Worm (Caenorhabditis elegans) whole organism, young adult: ENCODE measurements around the gene Y38H6C.4.

Experiments
- B0035.1 ChIP-seq: sonication (generic microtip); optimal IDR thresholded peaks from 2 replicates; lab custom pipeline; 2016; ENCODE audit warnings: missing genetic modification characterization, mild to moderate bottlenecking, missing compliant biosample characterization, missing genotype, missing genetic modification reagents
- C06A6.2 ChIP-seq: fragments of 200-800 bp; sonication (Bioruptor generic); conservative IDR thresholded peaks from 2 replicates; pipeline ENCODE4 v1.3.6; 2022; ENCODE audit warnings: missing genetic modification characterization, missing compliant biosample characterization
- C17E4.6 ChIP-seq: fragments of 200-800 bp; sonication (Bioruptor generic); IDR thresholded peaks from 2 replicates; pipeline ENCODE4 v1.3.6; 2022; ENCODE audit warnings: missing genetic modification reagents, missing genetic modification characterization, missing compliant biosample characterization
- F22D6.2 ChIP-seq: sonication (generic microtip); optimal IDR thresholded peaks from 2 replicates; lab custom pipeline; 2016; ENCODE audit warnings: mild to moderate bottlenecking, missing genetic modification characterization, missing compliant biosample characterization
- F23B12.7 ChIP-seq: sonication (generic microtip); optimal IDR thresholded peaks from 2 replicates; lab custom pipeline; 2017; ENCODE audit warnings: missing genetic modification characterization, mild to moderate bottlenecking, missing compliant biosample characterization, antibody characterized with exemption, moderate library complexity; ENCODE audit not compliant: insufficient read depth
- F57C9.4 ChIP-seq: sonication (generic microtip); optimal IDR thresholded peaks from 2 replicates; lab custom pipeline; 2017; ENCODE audit warnings: mild to moderate bottlenecking, missing genetic modification characterization, missing compliant biosample characterization
- K12H6.12 ChIP-seq: fragments of 200-800 bp; sonication (Bioruptor generic); optimal IDR thresholded peaks from 2 replicates; lab custom pipeline; 2018; ENCODE audit warnings: mild to moderate bottlenecking, missing genetic modification characterization, missing compliant biosample characterization
- T07F8.4 ChIP-seq: sonication (generic microtip); optimal IDR thresholded peaks from 2 replicates; lab custom pipeline; 2016; ENCODE audit warnings: mild to moderate bottlenecking, missing genetic modification characterization, moderate library complexity, missing compliant biosample characterization
- Y53G8AR.9 ChIP-seq: fragments of 200-800 bp; sonication (Bioruptor generic); conservative IDR thresholded peaks from 2 replicates; pipeline ENCODE4 v1.3.6; 2022; ENCODE audit warnings: missing genetic modification reagents, missing genetic modification characterization, missing compliant biosample characterization
- Y95B8A.8 ChIP-seq: fragments of 200-800 bp; sonication (Bioruptor generic); IDR thresholded peaks from 2 replicates; pipeline ENCODE4 v1.3.6; 2022; ENCODE audit warnings: missing genetic modification reagents, missing genetic modification characterization, missing compliant biosample characterization
- ZK185.1 ChIP-seq: sonication (generic microtip); optimal IDR thresholded peaks from 2 replicates; lab custom pipeline; 2016; ENCODE audit warnings: mild to moderate bottlenecking, missing genetic modification characterization, missing compliant biosample characterization; ENCODE audit not compliant: poor library complexity, severe bottlenecking
- ama-1 ChIP-seq, 3 experiments: fragments of 150-350 bp in 1 of 3; sonication (generic microtip) in 2 of 3; optimal IDR thresholded peaks; 2 replicates each; lab custom pipeline; 2014 to 2018; ENCODE audit warnings: missing biosample characterization in 2 of 3, missing genetic modification characterization in 2 of 3, missing genetic modification reagents in 2 of 3
- aptf-2 ChIP-seq: fragments of 200-800 bp; sonication (Bioruptor generic); conservative IDR thresholded peaks from 2 replicates; pipeline ENCODE4 v1.3.6; 2022; ENCODE audit warnings: missing genetic modification reagents, missing genetic modification characterization, missing compliant biosample characterization
- atf-7 ChIP-seq: sonication (generic microtip); optimal IDR thresholded peaks from 2 replicates; lab custom pipeline; 2017; ENCODE audit warnings: mild to moderate bottlenecking, missing genetic modification characterization, missing compliant biosample characterization
- athp-1 ChIP-seq: sonication (generic microtip); optimal IDR thresholded peaks from 2 replicates; lab custom pipeline; 2017; ENCODE audit warnings: mild to moderate bottlenecking, missing genetic modification characterization, missing compliant biosample characterization
- attf-5 ChIP-seq: fragments of 200-800 bp; sonication (Bioruptor generic); optimal IDR thresholded peaks from 2 replicates; lab custom pipeline; 2018; ENCODE audit warnings: mild to moderate bottlenecking, missing genetic modification characterization, missing compliant biosample characterization
- bed-1 ChIP-seq: fragments of 200-800 bp; sonication (Bioruptor generic); IDR thresholded peaks from 2 replicates; pipeline ENCODE4 v1.3.6; 2022; ENCODE audit warnings: missing genetic modification reagents, missing genetic modification characterization, missing compliant biosample characterization
- ceh-100 ChIP-seq: fragments of 200-800 bp; sonication (Bioruptor generic); IDR thresholded peaks from 2 replicates; pipeline ENCODE4 v1.3.6; 2022; ENCODE audit warnings: missing genetic modification reagents, missing genetic modification characterization, missing compliant biosample characterization
- ceh-27 ChIP-seq: fragments of 200-800 bp; sonication (Bioruptor generic); optimal IDR thresholded peaks from 2 replicates; lab custom pipeline; 2018; ENCODE audit warnings: mild to moderate bottlenecking, missing genetic modification characterization, moderate library complexity, missing compliant biosample characterization
- chd-7 ChIP-seq: sonication (generic microtip); optimal IDR thresholded peaks from 2 replicates; lab custom pipeline; 2016; ENCODE audit warnings: mild to moderate bottlenecking, missing genetic modification characterization, moderate library complexity, missing compliant biosample characterization
- dpff-1 ChIP-seq: sonication (generic microtip); optimal IDR thresholded peaks from 2 replicates; lab custom pipeline; 2017; ENCODE audit warnings: mild to moderate bottlenecking, missing genetic modification characterization, missing compliant biosample characterization
- egl-18 ChIP-seq: fragments of 200-800 bp; sonication (Bioruptor generic); IDR thresholded peaks from 2 replicates; pipeline ENCODE4 v1.3.6; 2022; ENCODE audit warnings: missing genetic modification reagents, missing genetic modification characterization, missing compliant biosample characterization
- egl-44 ChIP-seq: fragments of 200-800 bp; sonication (Bioruptor generic); IDR thresholded peaks from 2 replicates; pipeline ENCODE4 v1.3.6; 2022; ENCODE audit warnings: missing genetic modification reagents, missing genetic modification characterization, missing compliant biosample characterization
- gei-17 ChIP-seq: fragments of 200-800 bp; sonication (Bioruptor generic); optimal IDR thresholded peaks from 2 replicates; lab custom pipeline; 2018; ENCODE audit warnings: mild to moderate bottlenecking, missing genetic modification characterization, missing compliant biosample characterization
- hmg-1.2 ChIP-seq: fragments of 200-800 bp; sonication (Bioruptor generic); IDR thresholded peaks from 2 replicates; pipeline ENCODE4 v1.3.6; 2022; ENCODE audit warnings: missing genetic modification reagents, missing genetic modification characterization, missing compliant biosample characterization
- lag-1 ChIP-seq: fragments of 200-800 bp; sonication (Bioruptor generic); IDR thresholded peaks from 2 replicates; pipeline ENCODE4 v1.3.6; 2022; ENCODE audit warnings: missing genetic modification reagents, missing genetic modification characterization, missing compliant biosample characterization
- let-526 ChIP-seq: fragments of 200-800 bp; sonication (Bioruptor generic); IDR thresholded peaks from 2 replicates; pipeline ENCODE4 v1.3.6; 2022; ENCODE audit warnings: missing genetic modification reagents, missing genetic modification characterization, missing compliant biosample characterization
- lsl-1 ChIP-seq: fragments of 200-800 bp; sonication (Bioruptor generic); optimal IDR thresholded peaks from 2 replicates; lab custom pipeline; 2018; ENCODE audit warnings: mild to moderate bottlenecking, missing genetic modification characterization, moderate library complexity, missing compliant biosample characterization
- madf-10 ChIP-seq: sonication (generic microtip); optimal IDR thresholded peaks from 2 replicates; lab custom pipeline; 2016; ENCODE audit warnings: mild to moderate bottlenecking, missing genetic modification characterization, missing compliant biosample characterization
- nfya-1 ChIP-seq: sonication (generic microtip); optimal IDR thresholded peaks from 2 replicates; lab custom pipeline; 2017; ENCODE audit warnings: antibody characterized with exemption, missing compliant biosample characterization, missing genetic modification characterization, borderline replicate concordance; ENCODE audit not compliant: insufficient read depth
- nfyb-1 ChIP-seq: fragments of 200-800 bp; sonication (Bioruptor generic); IDR thresholded peaks from 2 replicates; pipeline ENCODE4 v1.3.6; 2022; ENCODE audit warnings: missing genetic modification reagents, missing genetic modification characterization, missing compliant biosample characterization
- nhr-120 ChIP-seq: fragments of 200-800 bp; sonication (Bioruptor generic); IDR thresholded peaks from 2 replicates; pipeline ENCODE4 v1.3.6; 2022; ENCODE audit warnings: missing genetic modification characterization, missing compliant biosample characterization
- nhr-179 ChIP-seq: sonication (generic microtip); optimal IDR thresholded peaks from 2 replicates; lab custom pipeline; 2016; ENCODE audit warnings: mild to moderate bottlenecking, missing genetic modification characterization, missing compliant biosample characterization
- nhr-27 ChIP-seq: fragments of 200-800 bp; sonication (Bioruptor generic); optimal IDR thresholded peaks from 2 replicates; lab custom pipeline; 2018; ENCODE audit warnings: mild to moderate bottlenecking, missing genetic modification characterization, moderate library complexity, missing compliant biosample characterization
- nhr-80 ChIP-seq: sonication (generic microtip); optimal IDR thresholded peaks from 2 replicates; lab custom pipeline; 2016; ENCODE audit warnings: missing genetic modification characterization, missing compliant biosample characterization
- pbrm-1 ChIP-seq: fragments of 200-800 bp; sonication (Bioruptor generic); IDR thresholded peaks from 2 replicates; pipeline ENCODE4 v1.3.6; 2022; ENCODE audit warnings: missing genetic modification reagents, missing genetic modification characterization, missing compliant biosample characterization
- rcor-1 ChIP-seq: fragments of 200-800 bp; sonication (Bioruptor generic); IDR thresholded peaks from 2 replicates; pipeline ENCODE4 v1.3.6; 2022; ENCODE audit warnings: missing genetic modification reagents, missing genetic modification characterization, missing compliant biosample characterization
- rec-8 ChIP-seq, 2 experiments: sonication (generic microtip); optimal IDR thresholded peaks; 2 replicates each; lab custom pipeline; 2016; ENCODE audit warnings: mild to moderate bottlenecking in 2 of 2, missing genetic modification characterization in 2 of 2, missing genetic modification reagents in 2 of 2, missing genotype in 2 of 2, missing biosample characterization in 1 of 2, missing compliant biosample characterization in 1 of 2, moderate library complexity in 1 of 2
- snpc-4 ChIP-seq, 5 experiments: fragments of 150-350 bp in 1 of 5; sonication (generic microtip) in 4 of 5; optimal IDR thresholded peaks; 2 replicates each; lab custom pipeline; 2014 to 2018; ENCODE audit warnings: missing genetic modification characterization in 5 of 5, missing biosample characterization in 3 of 5, antibody characterized with exemption in 2 of 5, mild to moderate bottlenecking in 2 of 5, missing compliant biosample characterization in 2 of 5, missing genotype in 2 of 5, moderate library complexity in 2 of 5, missing genetic modification reagents in 1 of 5
- sptf-2 ChIP-seq: fragments of 200-800 bp; sonication (Bioruptor generic); optimal IDR thresholded peaks from 2 replicates; lab custom pipeline; 2018; ENCODE audit warnings: mild to moderate bottlenecking, missing genetic modification characterization, missing compliant biosample characterization
- tbp1 ChIP-seq: fragments of 200-800 bp; sonication (Bioruptor generic); optimal IDR thresholded peaks from 2 replicates; lab custom pipeline; 2018; ENCODE audit warnings: mild to moderate bottlenecking, missing genetic modification characterization, missing compliant biosample characterization
- ztf-28 ChIP-seq: fragments of 200-800 bp; sonication (Bioruptor generic); IDR thresholded peaks from 2 replicates; pipeline ENCODE4 v1.3.6; 2022; ENCODE audit warnings: missing genetic modification reagents, missing genetic modification characterization, missing compliant biosample characterization

The Y38H6C.4 gene

ce11 chrV:20544610-20545009 is 39.7 kb upstream of the Y38H6C.4 start:
- TF ChIP-seq nhr-27 (no peak), chd-7 (no peak), hmg-1.2 (GFP tag; lab: Robert Waterston, UW) (peak; percentile 72)

ce11 chrV:20544092-20544491 is 39.2 kb upstream of the Y38H6C.4 start, which contains the start of gene slc-36.3:
Gene slc-36.3 (minus strand): TSS chrV:20544192.
- TF ChIP-seq B0035.1 (tag; lab: Kevin White, UChicago) (no peak), nhr-179 (no peak), ama-1 (optimal IDR thresholded peaks at IDR 0.05; lab: Kevin White, UChicago) (no peak), ama-1 (GFP tag; optimal IDR thresholded peaks at IDR 0.05; lab: Kevin White, UChicago) (no peak), ceh-27 (GFP tag; lab: Kevin White, UChicago) (no peak), pbrm-1 (GFP tag; lab: Robert Waterston, UW) (no peak), nhr-80 (tag; lab: Kevin White, UChicago) (no peak), nhr-120 (no peak), bed-1 (GFP tag; lab: Robert Waterston, UW) (no peak), madf-10 (tag; lab: Kevin White, UChicago) (no peak), chd-7 (no peak), dpff-1 (tag; lab: Kevin White, UChicago) (no peak), let-526 (no peak), athp-1 (tag; lab: Kevin White, UChicago) (no peak), ceh-100 (GFP tag; lab: Robert Waterston, UW) (no peak)

- peak; percentile 85 for TF ChIP-seq hmg-1.2 (GFP tag; lab: Robert Waterston, UW)
- no peak for TF ChIP-seq F23B12.7 (tag; lab: Kevin White, UChicago)
These were observed 34.2 kb upstream of the Y38H6C.4 start, which contains the start of gene Y38H6C.16 for ce11 chrV:20539055-20539454. Gene Y38H6C.16 (minus strand): TSS chrV:20539347.

- no peak for TF ChIP-seq nfya-1 (tag; lab: Kevin White, UChicago)
- no peak for TF ChIP-seq tbp1 (GFP tag; lab: Kevin White, UChicago)
- no peak for TF ChIP-seq aptf-2 (GFP tag; lab: Robert Waterston, UW)
- TF ChIP-seq sptf-2 (GFP tag; lab: Kevin White, UChicago), result no peak
- no peak for TF ChIP-seq C17E4.6 (GFP tag; lab: Robert Waterston, UW)
- no peak for TF ChIP-seq lag-1
- TF ChIP-seq C06A6.2 (GFP tag; lab: Robert Waterston, UW), result no peak
- TF ChIP-seq T07F8.4 (tag; lab: Kevin White, UChicago), result no peak
- TF ChIP-seq nhr-80 (tag; lab: Kevin White, UChicago), result no peak
- no peak for TF ChIP-seq egl-44 (GFP tag; lab: Robert Waterston, UW)
These were observed 31.3 kb upstream of the Y38H6C.4 start, which contains the start of gene Y38H6C.15 for ce11 chrV:20536208-20536607. Gene Y38H6C.15 (minus strand): TSS chrV:20536308.

- TF ChIP-seq K12H6.12 (tag; lab: Kevin White, UChicago), result no peak
- no peak for TF ChIP-seq ztf-28 (GFP tag; lab: Robert Waterston, UW)
- no peak for TF ChIP-seq F57C9.4 (tag; lab: Kevin White, UChicago)
- TF ChIP-seq F22D6.2, result no peak
- no peak for TF ChIP-seq egl-18
- no peak for TF ChIP-seq ZK185.1 (tag; lab: Kevin White, UChicago)
- no peak for TF ChIP-seq lsl-1
- no peak for TF ChIP-seq Y53G8AR.9
- no peak for TF ChIP-seq C17E4.6 (GFP tag; lab: Robert Waterston, UW)
- TF ChIP-seq atf-7 (tag; lab: Kevin White, UChicago), result no peak
- no peak for TF ChIP-seq nfyb-1
- TF ChIP-seq gei-17, result no peak
- no peak for TF ChIP-seq Y95B8A.8 (GFP tag; lab: Robert Waterston, UW)
- no peak for TF ChIP-seq snpc-4 (GFP tag; optimal IDR thresholded peaks at IDR 0.05; lab: Kevin White, UChicago)
- no peak for TF ChIP-seq snpc-4 (tag; optimal IDR thresholded peaks at IDR 0.05; lab: Kevin White, UChicago)
- TF ChIP-seq rec-8 (tag; optimal IDR thresholded peaks at IDR 0.05; lab: Kevin White, UChicago), result no peak
- no peak for TF ChIP-seq rcor-1 (GFP tag; lab: Robert Waterston, UW)
- TF ChIP-seq attf-5 (GFP tag; lab: Kevin White, UChicago), result no peak
These were observed 29.2 kb upstream of the Y38H6C.4 start, which contains the start of gene famh-161 for ce11 chrV:20534072-20534471. Gene famh-161 (minus strand): TSS chrV:20534172.
